ENCODE assay signal across 2 worm cellular contexts in genomic region chrIII:11175642-11176217, ce11.
TF ChIP-seq lines count a peak whose summit lies in the region.

No protein-coding gene starts in this region.

TF ChIP-seq in whole organism, L4 larva, 104 proteins besides CTCF, POLR2A, EP300 and RAD21:
- no peak for TF ChIP-seq spr-1 (tag; optimal IDR thresholded peaks at IDR 0.05; lab: Kevin White, UChicago)
- TF ChIP-seq nhr-237 (tag; optimal IDR thresholded peaks at IDR 0.05; lab: Kevin White, UChicago): no peak
- TF ChIP-seq nhr-48 (tag; optimal IDR thresholded peaks at IDR 0.05; lab: Kevin White, UChicago): no peak
- no peak for TF ChIP-seq gei-8 (GFP tag; optimal IDR thresholded peaks at IDR 0.05; lab: Kevin White, UChicago)
- no peak for TF ChIP-seq dmd-8 (GFP tag; IDR thresholded peaks at IDR 0.05; lab: Robert Waterston, UW)
- no peak for TF ChIP-seq arid-1 (GFP tag; conservative IDR thresholded peaks at IDR 0.05; lab: Robert Waterston, UW)
- no peak for TF ChIP-seq daf-12 (tag; optimal IDR thresholded peaks at IDR 0.05; lab: Kevin White, UChicago)
- peak; percentile 13; the same call in 1 of the 2 replicates for TF ChIP-seq egl-43 (GFP tag; IDR thresholded peaks at IDR 0.05; lab: Robert Waterston, UW)
- TF ChIP-seq hmg-1.1 (GFP tag; IDR thresholded peaks at IDR 0.05; lab: Robert Waterston, UW): no peak
- TF ChIP-seq ZK337.2 (GFP tag; IDR thresholded peaks at IDR 0.05; lab: Robert Waterston, UW): no peak
- no peak for TF ChIP-seq ces-1 (GFP tag; optimal IDR thresholded peaks at IDR 0.05; lab: Kevin White, UChicago)
- TF ChIP-seq lim-7 (GFP tag; IDR thresholded peaks at IDR 0.05; lab: Robert Waterston, UW): no peak
- TF ChIP-seq nhr-42 (GFP tag; IDR thresholded peaks at IDR 0.05; lab: Robert Waterston, UW): no peak
- TF ChIP-seq php-3 (GFP tag; IDR thresholded peaks at IDR 0.05; lab: Robert Waterston, UW): no peak
- TF ChIP-seq zip-2 (tag; optimal IDR thresholded peaks at IDR 0.05; lab: Kevin White, UChicago): no peak
- TF ChIP-seq madf-5 (GFP tag; IDR thresholded peaks at IDR 0.05; lab: Robert Waterston, UW): no peak
- no peak for TF ChIP-seq aly-2 (tag; optimal IDR thresholded peaks at IDR 0.05; lab: Kevin White, UChicago)
- TF ChIP-seq set-16 (GFP tag; IDR thresholded peaks at IDR 0.05; lab: Robert Waterston, UW): peak; percentile 81
- no peak for TF ChIP-seq fos-1 (tag; optimal IDR thresholded peaks at IDR 0.05; lab: Kevin White, UChicago)
- TF ChIP-seq duxl-1 (tag; optimal IDR thresholded peaks at IDR 0.05; lab: Kevin White, UChicago; ENCODE audit: poor library complexity): no peak
- 0 out of 2 replicates have a peak, but pooled peaks have one; percentile 10 for TF ChIP-seq tra-1 (GFP tag; IDR thresholded peaks at IDR 0.05; lab: Robert Waterston, UW)
- no peak for TF ChIP-seq mdl-1 (tag; optimal IDR thresholded peaks at IDR 0.05; lab: Kevin White, UChicago)
- TF ChIP-seq attf-4 (tag; optimal IDR thresholded peaks at IDR 0.05; lab: Kevin White, UChicago): no peak
- no peak for TF ChIP-seq unc-39 (tag; optimal IDR thresholded peaks at IDR 0.05; lab: Kevin White, UChicago)
- no peak for TF ChIP-seq snpc-1.2 (GFP tag; IDR thresholded peaks at IDR 0.05; lab: Robert Waterston, UW)
- peak; percentile 3 for TF ChIP-seq sdz-12 (GFP tag; optimal IDR thresholded peaks at IDR 0.05; lab: Kevin White, UChicago)
- TF ChIP-seq pha-4 (GFP tag; IDR thresholded peaks at IDR 0.05; lab: Robert Waterston, UW): 0 out of 2 replicates have a peak, but pooled peaks have one; percentile 17
- no peak for TF ChIP-seq pha-4 (tag; optimal IDR thresholded peaks at IDR 0.05; lab: Kevin White, UChicago)
- TF ChIP-seq pqm-1 (tag; optimal IDR thresholded peaks at IDR 0.05; lab: Kevin White, UChicago): no peak
- TF ChIP-seq Y105C5A.15 (GFP tag; IDR thresholded peaks at IDR 0.05; lab: Robert Waterston, UW): no peak
- no peak for TF ChIP-seq F37D6.2 (tag; optimal IDR thresholded peaks at IDR 0.05; lab: Kevin White, UChicago)
- peak in 1 of 2 experiments; percentile 58 for TF ChIP-seq unc-62 (GFP tag; optimal IDR thresholded peaks at IDR 0.05 in 1 of 2; lab: Kevin White, UChicago)
- no peak for TF ChIP-seq unc-62 (tag; optimal IDR thresholded peaks at IDR 0.05; lab: Kevin White, UChicago)
- peak; percentile 96 for TF ChIP-seq aha-1 (tag; lab: Kevin White, UChicago)
- TF ChIP-seq nhr-77 (tag; optimal IDR thresholded peaks at IDR 0.05; lab: Kevin White, UChicago): no peak
- TF ChIP-seq spr-3 (GFP tag; optimal IDR thresholded peaks at IDR 0.05; lab: Kevin White, UChicago): no peak
- 0 out of 2 replicates have a peak, but pooled peaks have one; percentile 7 for TF ChIP-seq vab-7 (GFP tag; IDR thresholded peaks at IDR 0.05; lab: Robert Waterston, UW)

TF ChIP-seq in whole organism, young adult, 124 proteins besides CTCF, POLR2A, EP300 and RAD21:
- TF ChIP-seq lin-26 (GFP tag; IDR thresholded peaks at IDR 0.05; lab: Robert Waterston, UW) (peak; percentile 61; the same call in 1 of the 2 replicates), F23B12.7 (tag; optimal IDR thresholded peaks at IDR 0.05; lab: Kevin White, UChicago; ENCODE audit: insufficient read depth) (no peak), mel-28 (tag; optimal IDR thresholded peaks at IDR 0.05; lab: Kevin White, UChicago; ENCODE audit: borderline replicate concordance) (no peak), lag-1 (GFP tag; IDR thresholded peaks at IDR 0.05; lab: Robert Waterston, UW) (no peak), nfya-1 (tag; optimal IDR thresholded peaks at IDR 0.05; lab: Kevin White, UChicago; ENCODE audit: borderline replicate concordance, insufficient read depth) (no peak), repo-1 (tag; optimal IDR thresholded peaks at IDR 0.05; lab: Kevin White, UChicago) (no peak), sea-2 (GFP tag; IDR thresholded peaks at IDR 0.05; lab: Robert Waterston, UW) (no peak), egrh-3 (GFP tag; IDR thresholded peaks at IDR 0.05; lab: Robert Waterston, UW) (peak; percentile 59), F39B2.1 (GFP tag; IDR thresholded peaks at IDR 0.05; lab: Robert Waterston, UW) (no peak), bed-1 (GFP tag; IDR thresholded peaks at IDR 0.05; lab: Robert Waterston, UW) (no peak), ztf-6 (GFP tag; IDR thresholded peaks at IDR 0.05; lab: Robert Waterston, UW) (no peak), ets-4 (GFP tag; optimal IDR thresholded peaks at IDR 0.05; lab: Kevin White, UChicago) (no peak), sptf-2 (GFP tag; optimal IDR thresholded peaks at IDR 0.05; lab: Kevin White, UChicago) (no peak), Y79H2A.3 (GFP tag; conservative IDR thresholded peaks at IDR 0.05; lab: Robert Waterston, UW) (no peak), zfh-2 (GFP tag; conservative IDR thresholded peaks at IDR 0.05; lab: Robert Waterston, UW) (peak; percentile 85)
